Worm (Caenorhabditis elegans) whole organism, L3 larva: Measurements from ENCODE around the gene oac-5.

Experiments
- R02D3.7 ChIP-seq: fragments of 150-350 bp; optimal IDR thresholded peaks from 2 replicates; lab custom pipeline; 2014; ENCODE audit warnings: missing biosample characterization, missing genetic modification characterization
- aly-2 ChIP-seq: fragments of 150-350 bp; optimal IDR thresholded peaks from 2 replicates; lab custom pipeline; 2014; ENCODE audit warnings: missing biosample characterization, missing genetic modification characterization
- ceh-16 ChIP-seq: sonication (generic microtip); optimal IDR thresholded peaks from 2 replicates; lab custom pipeline; 2017; ENCODE audit warnings: missing biosample characterization, missing genetic modification characterization
- ceh-28 ChIP-seq: fragments of 150-350 bp; optimal IDR thresholded peaks from 2 replicates; lab custom pipeline; 2014; ENCODE audit warnings: missing biosample characterization, missing genetic modification reagents, missing genetic modification characterization
- egl-27 ChIP-seq: sonication (generic microtip); optimal IDR thresholded peaks from 4 replicates; lab custom pipeline; 2017; ENCODE audit warnings: missing biosample characterization, missing genetic modification reagents, missing genetic modification characterization
- egl-5 ChIP-seq: fragments of 150-350 bp; optimal IDR thresholded peaks from 2 replicates; lab custom pipeline; 2017; ENCODE audit warnings: missing biosample characterization, missing genetic modification reagents, missing genetic modification characterization, inconsistent platforms
- elt-1 ChIP-seq: fragments of 150-350 bp; optimal IDR thresholded peaks from 2 replicates; lab custom pipeline; 2014; ENCODE audit warnings: missing biosample characterization, missing genetic modification characterization
- elt-2 ChIP-seq: sonication (generic microtip); optimal IDR thresholded peaks from 2 replicates; lab custom pipeline; 2016; ENCODE audit warnings: missing genetic modification reagents, mild to moderate bottlenecking, missing genetic modification characterization, missing compliant biosample characterization
- elt-3 ChIP-seq, 3 experiments: fragments of 150-350 bp in 1 of 3; sonication (generic microtip) in 2 of 3; optimal IDR thresholded peaks; 2 replicates in 2 of 3; 4 replicates in 1 of 3; lab custom pipeline; 2014 to 2017; ENCODE audit warnings: missing biosample characterization in 3 of 3, missing genetic modification characterization in 3 of 3
- eor-1 ChIP-seq, 2 experiments: fragments of 150-350 bp; optimal IDR thresholded peaks; 2 replicates each; lab custom pipeline; 2014 to 2018; ENCODE audit warnings: missing biosample characterization in 2 of 2, missing genetic modification characterization in 2 of 2
- fkh-10 ChIP-seq: sonication (generic microtip); optimal IDR thresholded peaks from 2 replicates; lab custom pipeline; 2017; ENCODE audit warnings: missing biosample characterization, missing genetic modification reagents, missing genetic modification characterization
- fkh-2 ChIP-seq: fragments of 150-350 bp; optimal IDR thresholded peaks from 2 replicates; lab custom pipeline; 2014; ENCODE audit warnings: missing biosample characterization, missing genetic modification reagents, missing genetic modification characterization
- fos-1 ChIP-seq: fragments of 150-350 bp; optimal IDR thresholded peaks from 2 replicates; lab custom pipeline; 2014; ENCODE audit warnings: missing biosample characterization, missing genetic modification characterization
- hmg-11 ChIP-seq: sonication (generic microtip); optimal IDR thresholded peaks from 2 replicates; lab custom pipeline; 2016; ENCODE audit warnings: missing genetic modification characterization, missing compliant biosample characterization
- jun-1 ChIP-seq: fragments of 150-350 bp; optimal IDR thresholded peaks from 2 replicates; lab custom pipeline; 2014; ENCODE audit warnings: missing biosample characterization, missing genetic modification reagents, missing genetic modification characterization
- lin-39 ChIP-seq: fragments of 150-350 bp; optimal IDR thresholded peaks from 2 replicates; lab custom pipeline; 2018; ENCODE audit warnings: missing biosample characterization, missing genetic modification reagents, missing genetic modification characterization
- lsy-12 ChIP-seq: sonication (generic microtip); optimal IDR thresholded peaks from 2 replicates; lab custom pipeline; 2016; ENCODE audit warnings: mild to moderate bottlenecking, missing genetic modification characterization, missing compliant biosample characterization
- mdl-1 ChIP-seq: fragments of 150-350 bp; optimal IDR thresholded peaks from 2 replicates; lab custom pipeline; 2014; ENCODE audit warnings: missing biosample characterization, missing genetic modification characterization
- mml-1 ChIP-seq: fragments of 150-350 bp; sonication (generic microtip); optimal IDR thresholded peaks from 3 replicates; lab custom pipeline; 2014; ENCODE audit warnings: missing biosample characterization, missing genetic modification characterization
- nfya-1 ChIP-seq: sonication (generic microtip); optimal IDR thresholded peaks from 2 replicates; lab custom pipeline; 2017; ENCODE audit warnings: missing genetic modification characterization, mild to moderate bottlenecking, missing compliant biosample characterization, antibody characterized with exemption, moderate library complexity; ENCODE audit not compliant: insufficient read depth
- nhr-23 ChIP-seq: fragments of 150-350 bp; optimal IDR thresholded peaks from 2 replicates; lab custom pipeline; 2014; ENCODE audit warnings: missing biosample characterization, missing genetic modification reagents, missing genetic modification characterization
- nhr-237 ChIP-seq: fragments of 150-350 bp; optimal IDR thresholded peaks from 2 replicates; lab custom pipeline; 2014; ENCODE audit warnings: missing biosample characterization, missing genetic modification characterization
- nhr-28 ChIP-seq: fragments of 150-350 bp; optimal IDR thresholded peaks from 2 replicates; lab custom pipeline; 2014; ENCODE audit warnings: missing biosample characterization, missing genetic modification characterization
- nhr-43 ChIP-seq: sonication (generic microtip); optimal IDR thresholded peaks from 2 replicates; lab custom pipeline; 2016; ENCODE audit warnings: mild to moderate bottlenecking, missing genetic modification characterization, missing compliant biosample characterization; ENCODE audit not compliant: poor library complexity, severe bottlenecking
- nhr-76 ChIP-seq: fragments of 150-350 bp; sonication (generic microtip); optimal IDR thresholded peaks from 5 replicates; lab custom pipeline; 2014; ENCODE audit warnings: missing biosample characterization, missing genetic modification characterization
- nhr-77 ChIP-seq: fragments of 150-350 bp; optimal IDR thresholded peaks from 2 replicates; lab custom pipeline; 2014; ENCODE audit warnings: missing biosample characterization, missing genetic modification characterization
- pqm-1 ChIP-seq: fragments of 150-350 bp; optimal IDR thresholded peaks from 2 replicates; lab custom pipeline; 2017; ENCODE audit warnings: missing biosample characterization, missing genetic modification characterization, inconsistent platforms
- skn-1 ChIP-seq: fragments of 150-350 bp; optimal IDR thresholded peaks from 2 replicates; lab custom pipeline; 2014; ENCODE audit warnings: missing biosample characterization, missing genetic modification characterization
- snpc-4 ChIP-seq: fragments of 150-350 bp; optimal IDR thresholded peaks from 2 replicates; lab custom pipeline; 2014; ENCODE audit warnings: missing biosample characterization, missing genetic modification characterization
- tbx-2 ChIP-seq: sonication (generic microtip); optimal IDR thresholded peaks from 2 replicates; lab custom pipeline; 2016; ENCODE audit warnings: mild to moderate bottlenecking, missing genetic modification characterization, missing compliant biosample characterization
- unc-39 ChIP-seq: sonication (generic microtip); optimal IDR thresholded peaks from 4 replicates; lab custom pipeline; 2017; ENCODE audit warnings: missing biosample characterization, missing genetic modification characterization
- zag-1 ChIP-seq: fragments of 150-350 bp; optimal IDR thresholded peaks from 2 replicates; lab custom pipeline; 2014; ENCODE audit warnings: missing biosample characterization, missing genetic modification characterization

The oac-5 gene

DNA sequence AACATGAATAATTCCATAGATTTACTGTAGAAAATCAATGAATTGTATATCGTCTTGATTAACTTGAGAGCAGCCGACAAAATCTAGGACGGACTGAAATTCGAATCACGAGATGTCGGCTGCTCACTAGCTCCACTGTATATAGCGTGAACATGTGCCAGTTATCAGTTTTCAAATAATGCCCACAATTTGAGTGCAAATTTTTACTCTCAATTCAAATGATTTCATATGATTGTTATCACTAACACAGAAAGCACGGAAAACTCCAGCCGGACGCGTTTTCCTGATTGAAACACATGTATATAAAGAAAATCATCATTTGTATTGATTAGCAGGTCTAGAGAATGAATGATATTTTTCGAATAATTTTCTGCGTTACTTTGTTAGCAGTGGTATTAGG lies at the start of gene oac-5:
Gene oac-5, plus strand, starts transcription at position 301 of the 400 bp plus-strand sequence.
- TF ChIP-seq elt-2 (tag; lab: Kevin White, UChicago) (peak; percentile 42), mml-1 (tag; lab: Kevin White, UChicago) (no peak), pqm-1 (tag; lab: Kevin White, UChicago) (peak; percentile 12)
- TF ChIP-seq, all 47 proteins: peak for 2

DNA sequence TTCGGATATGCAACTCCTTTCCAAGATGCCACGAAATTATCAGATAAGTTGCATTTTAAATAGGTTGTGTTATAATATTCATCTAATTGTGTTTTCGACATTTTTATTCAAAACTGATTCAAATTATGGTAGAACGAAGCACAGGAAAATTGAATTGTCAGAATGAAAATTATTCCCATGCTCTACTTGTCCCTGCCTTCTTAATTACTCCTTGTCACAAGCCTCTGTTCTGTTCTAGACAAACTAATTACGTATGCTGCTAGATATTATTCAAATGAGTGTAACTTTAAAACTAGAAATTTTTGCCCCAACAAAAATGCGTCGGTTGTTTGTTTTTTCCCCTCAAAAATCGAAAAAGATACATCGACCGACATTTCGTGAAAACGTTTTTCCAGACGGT lies 48.4 kb upstream of the oac-5 start, which contains the start of gene srh-104:
Gene srh-104, minus strand, starts transcription at position 101 of the 400 bp plus-strand sequence.
- no peak for TF ChIP-seq nhr-43 (tag; lab: Kevin White, UChicago)
- no peak for TF ChIP-seq mdl-1
- TF ChIP-seq zag-1 (tag; lab: Kevin White, UChicago): no peak

ce11 chrV:16246579-16246978 lies 45.9 kb upstream of the oac-5 start, which contains the start of gene srh-95:
Gene srh-95, plus strand, starts transcription at chrV:16246879.
- TF ChIP-seq nhr-76 (tag; lab: Kevin White, UChicago): no peak
- no peak for TF ChIP-seq fos-1 (tag; lab: Kevin White, UChicago)
- TF ChIP-seq jun-1 (tag; lab: Kevin White, UChicago): no peak
- TF ChIP-seq hmg-11 (tag; lab: Kevin White, UChicago): no peak
- TF ChIP-seq nhr-237 (tag; lab: Kevin White, UChicago): no peak
- no peak for TF ChIP-seq pqm-1 (tag; lab: Kevin White, UChicago)
- no peak for TF ChIP-seq ceh-16

DNA sequence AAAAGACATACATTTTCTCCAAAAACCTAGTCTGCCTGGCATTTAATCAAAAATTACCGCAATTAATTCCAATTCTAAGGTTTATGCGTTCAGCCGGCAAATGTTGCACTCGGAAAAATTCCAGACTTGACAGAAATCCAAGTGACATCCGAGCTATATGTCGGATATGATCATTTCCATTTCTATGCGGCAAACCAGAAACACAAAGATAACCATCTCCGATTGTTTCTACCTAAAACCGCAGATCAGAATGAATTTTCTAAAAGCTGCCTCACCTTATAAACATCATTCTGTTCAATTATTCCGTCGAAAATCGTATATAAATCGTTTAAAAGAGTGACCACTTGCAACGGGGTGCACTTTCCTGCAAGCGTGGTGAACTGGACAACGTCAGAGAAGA lies 43.4 kb upstream of the oac-5 start:
- TF ChIP-seq R02D3.7: no peak
- no peak for TF ChIP-seq snpc-4 (tag; lab: Kevin White, UChicago)
- TF ChIP-seq nhr-77: no peak
- no peak for TF ChIP-seq mml-1 (tag; lab: Kevin White, UChicago)
- no peak for TF ChIP-seq nhr-28
- TF ChIP-seq ceh-16: no peak
- TF ChIP-seq lin-39 (tag; lab: Kevin White, UChicago): no peak
- TF ChIP-seq ceh-28 (tag; lab: Kevin White, UChicago): no peak
- TF ChIP-seq hmg-11 (tag; lab: Kevin White, UChicago): no peak
- TF ChIP-seq elt-1: no peak
- TF ChIP-seq elt-3 (tag; optimal IDR thresholded peaks at IDR 0.05; lab: Kevin White, UChicago): no peak
- TF ChIP-seq aly-2 (tag; lab: Kevin White, UChicago): no peak
- no peak for TF ChIP-seq fkh-2 (tag; lab: Kevin White, UChicago)
- TF ChIP-seq tbx-2 (tag; lab: Kevin White, UChicago): no peak
- TF ChIP-seq, all 47 proteins: peak for 0

DNA sequence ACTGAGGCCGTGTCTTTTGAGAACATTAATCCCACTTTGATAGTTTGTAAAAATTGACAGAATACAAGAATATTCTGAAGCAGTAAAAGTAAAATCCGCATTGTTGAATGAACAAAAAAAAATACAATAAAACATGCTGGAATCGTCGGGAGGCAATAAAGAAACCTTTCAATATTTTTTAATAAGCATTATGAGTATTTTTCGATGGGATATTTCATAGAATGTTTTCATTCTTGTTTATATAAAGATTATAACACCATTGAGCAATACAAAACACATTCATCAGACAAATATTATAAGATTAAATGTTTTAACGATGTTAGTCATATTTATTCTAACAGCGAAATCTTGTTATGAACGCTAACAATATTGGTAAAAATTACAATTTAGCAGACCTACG lies 38.8 kb upstream of the oac-5 start, which contains the start of gene gcy-20:
Gene gcy-20, minus strand, starts transcription at position 101 of the 400 bp plus-strand sequence.
- TF ChIP-seq snpc-4 (tag; lab: Kevin White, UChicago) (no peak), nfya-1 (tag; lab: Kevin White, UChicago) (no peak), eor-1 (tag; optimal IDR thresholded peaks at IDR 0.05; lab: Kevin White, UChicago) (no peak), pqm-1 (tag; lab: Kevin White, UChicago) (no peak), nhr-23 (tag; lab: Kevin White, UChicago) (no peak), nhr-28 (no peak), hmg-11 (tag; lab: Kevin White, UChicago) (no peak)

- TF ChIP-seq egl-5 (tag; lab: Kevin White, UChicago) (no peak), nhr-28 (no peak), ceh-16 (no peak), fkh-10 (GFP tag; lab: Kevin White, UChicago) (no peak), nhr-23 (tag; lab: Kevin White, UChicago) (no peak), mdl-1 (no peak), fkh-2 (tag; lab: Kevin White, UChicago) (no peak), elt-3 (tag; optimal IDR thresholded peaks at IDR 0.05; lab: Kevin White, UChicago) (no peak), pqm-1 (tag; lab: Kevin White, UChicago) (no peak), nhr-77 (no peak)
These were observed 36.1 kb upstream of the oac-5 start, which contains the start of gene bgnt-1.3 for ce11 chrV:16256395-16256794. Gene bgnt-1.3, minus strand, starts transcription at chrV:16256495.

- TF ChIP-seq egl-27 (tag; lab: Kevin White, UChicago) (no peak), nhr-43 (tag; lab: Kevin White, UChicago) (no peak), fkh-2 (tag; lab: Kevin White, UChicago) (no peak), tbx-2 (tag; lab: Kevin White, UChicago) (no peak), nhr-23 (tag; lab: Kevin White, UChicago) (no peak), mml-1 (tag; lab: Kevin White, UChicago) (no peak), mdl-1 (no peak), skn-1 (no peak), unc-39 (tag; lab: Kevin White, UChicago) (no peak), fos-1 (tag; lab: Kevin White, UChicago) (no peak), lsy-12 (tag; lab: Kevin White, UChicago) (no peak), nhr-28 (no peak), lin-39 (tag; lab: Kevin White, UChicago) (no peak), nhr-77 (no peak)
- TF ChIP-seq, all 47 proteins: peak for 0
These were observed 34.4 kb upstream of the oac-5 start, which contains the start of gene nhr-218 for ce11 chrV:16258142-16258541. Gene nhr-218, plus strand, starts transcription at chrV:16258442.
